Fruit fly (Drosophila melanogaster): ENCODE data around the gene Hipk.

The Hipk gene

DNA sequence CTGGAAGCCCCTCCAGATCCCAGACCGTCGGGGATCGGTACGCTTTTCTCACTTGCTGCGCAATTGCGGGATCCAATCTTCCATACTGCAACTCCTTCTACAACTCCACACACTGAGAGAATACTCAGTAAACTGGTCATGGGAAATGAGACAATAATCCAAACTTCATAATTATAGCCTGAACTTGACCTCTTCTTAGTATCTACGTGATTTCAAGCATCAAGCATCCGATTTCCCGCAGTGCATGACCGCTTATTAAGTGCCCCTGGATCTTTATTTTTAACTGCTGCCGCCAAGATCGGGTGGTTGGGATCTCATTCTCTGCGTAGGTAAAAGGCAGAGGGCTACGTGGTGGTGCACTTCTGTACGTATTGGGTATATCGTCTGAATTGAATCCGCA lies 48.5 kb downstream of the Hipk start:
- TF ChIP-seq h (optimal IDR thresholded peaks at IDR 0.05) (no peak), psq (optimal IDR thresholded peaks at IDR 0.05) (no peak), ttk (optimal IDR thresholded peaks at IDR 0.05) (no peak), Sin3A (optimal IDR thresholded peaks at IDR 0.05) (no peak), insv (optimal IDR thresholded peaks at IDR 0.05) (no peak), Myc (optimal IDR thresholded peaks at IDR 0.05) (no peak)

DNA sequence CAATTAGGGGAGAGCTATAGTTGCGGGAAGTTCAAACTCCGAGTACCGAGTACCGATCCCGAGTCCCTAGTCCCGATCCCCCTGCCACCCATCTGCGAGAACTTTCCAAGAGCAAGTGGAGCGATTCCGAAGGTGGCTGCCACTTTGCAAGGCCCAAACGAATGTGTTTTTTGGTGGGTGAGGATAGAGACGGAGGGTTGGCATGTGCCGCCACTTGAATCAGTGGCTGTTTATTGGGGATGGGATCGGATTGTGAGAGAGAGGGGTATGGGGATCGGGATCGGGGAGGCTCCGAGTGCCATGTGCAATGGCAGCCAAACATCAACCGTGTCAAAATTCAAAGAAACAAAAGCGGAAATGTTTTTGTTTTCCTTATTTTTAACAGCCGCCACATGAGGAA lies 49.4 kb downstream of the Hipk start:
- TF ChIP-seq Sin3A (optimal IDR thresholded peaks at IDR 0.05) (no peak), insv (optimal IDR thresholded peaks at IDR 0.05) (no peak)

DNA sequence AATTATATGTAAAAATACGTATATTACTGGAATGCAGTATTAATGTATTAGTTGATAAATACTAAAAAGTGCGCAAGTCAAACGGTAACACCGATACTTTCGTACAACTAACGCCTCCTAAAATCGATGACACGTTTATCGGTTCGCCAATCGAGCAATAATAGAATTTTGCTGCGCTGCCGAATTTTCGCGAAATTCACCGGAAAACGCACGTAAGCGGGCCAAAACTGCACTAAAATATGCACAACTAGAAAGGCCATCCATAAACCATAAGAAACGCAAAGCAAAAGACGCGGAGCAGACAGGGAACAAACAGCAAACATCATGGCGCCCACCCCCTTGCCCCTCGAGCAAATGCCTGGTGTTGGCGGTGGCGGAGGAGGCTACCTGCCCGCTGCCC lies 50.2 kb downstream of the Hipk start, which contains the start of gene MED14:
MED14 (plus strand) TSS at position 145 of the 400 bp plus-strand sequence.
- no peak for TF ChIP-seq Sin3A (optimal IDR thresholded peaks at IDR 0.05)
- TF ChIP-seq ttk (optimal IDR thresholded peaks at IDR 0.05): no peak
- TF ChIP-seq h (optimal IDR thresholded peaks at IDR 0.05): no peak

DNA sequence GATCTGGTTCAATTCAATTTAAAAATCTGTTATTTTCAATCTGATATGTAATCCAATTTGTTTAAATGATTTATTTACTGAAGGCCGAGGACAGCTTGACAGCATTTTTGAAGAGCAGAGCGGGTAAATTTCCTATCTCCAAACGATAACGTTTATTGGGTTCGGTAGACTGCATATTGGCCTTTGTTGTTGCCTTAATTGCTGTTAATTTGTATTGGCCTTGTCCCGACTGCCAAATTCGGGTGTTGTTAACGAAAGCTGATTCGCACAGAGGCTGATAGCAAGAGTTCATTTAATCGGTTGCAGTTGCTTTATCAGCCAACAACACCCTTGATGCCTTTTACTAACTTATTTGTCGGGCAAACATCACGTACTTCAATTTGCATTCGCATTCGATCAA lies 58.2 kb downstream of the Hipk start:
- TF ChIP-seq Myc (optimal IDR thresholded peaks at IDR 0.05) (no peak), psq (optimal IDR thresholded peaks at IDR 0.05) (no peak), insv (optimal IDR thresholded peaks at IDR 0.05) (no peak), Sin3A (optimal IDR thresholded peaks at IDR 0.05) (no peak), ttk (optimal IDR thresholded peaks at IDR 0.05) (no peak), h (optimal IDR thresholded peaks at IDR 0.05) (no peak)

DNA sequence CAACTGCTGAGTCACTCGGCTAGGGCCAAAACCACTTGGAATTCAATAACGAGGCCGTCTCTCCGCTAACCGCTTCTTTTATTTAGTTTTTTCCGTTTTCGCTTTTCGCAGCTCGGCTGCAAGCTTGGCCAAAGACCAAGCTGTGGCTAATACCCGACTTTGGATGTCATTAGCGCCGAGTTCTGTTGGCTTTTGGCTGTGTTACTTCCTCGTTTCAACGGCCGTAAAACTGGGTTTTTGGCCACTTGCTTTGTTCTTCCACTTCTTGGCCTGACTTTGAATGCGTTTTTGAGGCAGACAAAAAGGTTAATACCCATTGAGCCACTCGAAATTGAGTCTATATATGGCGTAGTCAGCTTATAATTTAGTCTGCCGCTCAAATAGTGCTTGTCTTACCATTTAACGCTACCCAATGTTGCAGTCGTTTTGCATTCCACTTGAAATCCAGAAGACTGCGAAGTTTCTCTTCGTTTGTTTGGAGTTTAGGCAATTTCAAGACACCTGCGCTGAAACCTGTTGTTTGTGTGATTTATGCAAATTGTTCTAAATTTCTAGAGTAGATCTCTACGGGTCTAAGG lies 58.8 kb downstream of the Hipk start:
- TF ChIP-seq psq (optimal IDR thresholded peaks at IDR 0.05) (no peak), Myc (optimal IDR thresholded peaks at IDR 0.05) (no peak), insv (optimal IDR thresholded peaks at IDR 0.05) (no peak), Sin3A (optimal IDR thresholded peaks at IDR 0.05) (no peak), h (optimal IDR thresholded peaks at IDR 0.05) (no peak), ttk (optimal IDR thresholded peaks at IDR 0.05) (no peak)

DNA sequence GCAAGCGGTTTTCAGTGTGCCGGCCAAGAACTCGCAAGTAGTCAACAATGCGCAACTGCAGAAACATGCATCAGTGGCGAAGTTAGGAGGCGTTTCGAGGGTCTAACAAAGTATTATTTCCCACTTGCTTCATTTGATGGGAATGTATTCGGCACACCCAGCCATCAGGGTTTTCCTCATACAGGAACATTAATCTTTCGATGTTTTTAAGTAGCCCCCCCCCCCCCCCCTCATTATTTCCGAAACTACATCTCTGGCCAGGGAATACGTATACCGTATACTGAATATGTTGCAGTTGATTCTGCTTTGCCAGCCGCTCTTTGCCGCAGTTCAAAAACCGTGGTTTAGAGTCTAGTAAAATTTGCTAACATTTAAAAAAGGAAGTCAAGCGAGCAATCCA lies 59.7 kb downstream of the Hipk start:
- TF ChIP-seq Sin3A (optimal IDR thresholded peaks at IDR 0.05): no peak
- TF ChIP-seq psq (optimal IDR thresholded peaks at IDR 0.05): no peak
- no peak for TF ChIP-seq h (optimal IDR thresholded peaks at IDR 0.05)
- no peak for TF ChIP-seq Myc (optimal IDR thresholded peaks at IDR 0.05)
- no peak for TF ChIP-seq insv (optimal IDR thresholded peaks at IDR 0.05)
- TF ChIP-seq ttk (optimal IDR thresholded peaks at IDR 0.05): no peak

DNA sequence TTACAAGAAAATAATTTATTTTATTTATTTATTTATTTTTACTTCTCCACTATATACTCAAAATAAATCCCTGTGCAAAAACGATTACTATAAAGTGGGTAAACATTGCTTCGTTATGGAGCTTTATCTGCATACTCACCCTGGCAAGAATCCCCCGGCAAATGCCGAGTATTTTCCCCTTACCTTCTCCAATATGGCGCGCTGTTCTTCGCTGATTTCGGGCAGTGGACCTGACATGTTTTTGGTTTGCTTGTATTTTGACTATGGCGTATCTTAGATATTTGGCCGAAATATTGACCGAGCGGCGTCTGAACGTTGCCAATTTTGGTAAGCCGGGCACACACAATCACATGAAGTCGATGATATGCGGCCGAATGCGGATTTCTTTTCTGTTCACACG lies 60.3 kb downstream of the Hipk start:
- TF ChIP-seq psq (optimal IDR thresholded peaks at IDR 0.05) (no peak), insv (optimal IDR thresholded peaks at IDR 0.05) (no peak), Myc (optimal IDR thresholded peaks at IDR 0.05) (no peak), Sin3A (optimal IDR thresholded peaks at IDR 0.05) (no peak), h (optimal IDR thresholded peaks at IDR 0.05) (no peak), ttk (optimal IDR thresholded peaks at IDR 0.05) (no peak)

DNA sequence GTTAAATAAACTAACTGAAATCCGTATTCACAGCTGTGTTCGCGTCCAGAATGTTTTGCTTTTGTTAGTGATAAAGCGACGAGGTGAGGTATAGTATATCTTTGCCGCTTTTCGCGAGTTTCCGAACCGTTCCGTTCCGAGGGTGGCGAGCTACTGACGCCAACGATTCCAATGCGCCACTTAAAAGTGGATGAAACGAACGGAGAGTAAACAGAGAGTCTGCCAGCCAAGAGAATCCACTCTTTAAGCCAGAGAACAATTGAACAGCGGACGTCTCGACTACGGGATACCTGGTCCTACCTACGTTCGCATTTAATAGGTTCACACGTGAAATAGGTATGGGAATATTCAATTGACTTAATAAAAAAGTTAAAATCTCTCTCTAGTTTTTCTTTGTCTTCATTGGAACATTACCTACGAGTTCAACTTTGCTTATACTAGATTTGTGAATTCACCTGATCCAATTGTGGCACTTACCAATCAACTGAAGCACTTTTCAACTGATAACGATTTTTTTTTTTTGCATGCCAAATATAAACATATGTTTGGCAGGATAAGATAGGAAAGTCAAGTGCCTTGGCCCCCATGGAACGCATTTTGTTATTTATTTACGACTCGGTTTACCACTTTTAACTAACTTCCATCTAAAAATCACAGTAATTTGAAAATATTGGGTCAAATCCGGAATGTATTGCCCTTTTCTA lies 61.1 kb downstream of the Hipk start, which contains the start of gene CG13893:
CG13893 (minus strand) TSS at position 162 of the 704 bp plus-strand sequence.
- TF ChIP-seq psq (optimal IDR thresholded peaks at IDR 0.05) (no peak), Myc (optimal IDR thresholded peaks at IDR 0.05) (no peak), h (optimal IDR thresholded peaks at IDR 0.05) (no peak), Sin3A (optimal IDR thresholded peaks at IDR 0.05) (no peak), ttk (optimal IDR thresholded peaks at IDR 0.05) (no peak), insv (optimal IDR thresholded peaks at IDR 0.05) (no peak)

DNA sequence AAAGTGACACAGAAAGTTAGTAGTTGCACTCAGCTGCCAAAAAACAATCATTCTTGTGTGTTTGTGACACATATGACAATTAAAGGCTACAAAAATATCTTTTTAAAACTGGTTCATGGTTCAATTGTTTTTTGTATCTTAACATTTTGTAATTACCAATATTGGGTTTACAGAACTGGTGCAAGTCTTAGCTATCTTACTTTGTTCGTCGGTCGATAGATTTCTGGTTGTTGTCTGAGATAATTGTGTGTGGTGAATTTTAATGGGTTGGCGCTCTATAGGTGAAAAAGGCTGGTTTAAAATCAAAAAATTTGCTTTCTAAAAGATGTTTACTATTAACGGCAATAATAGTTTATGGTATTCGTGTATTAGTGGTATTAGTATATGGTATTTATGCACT lies 61.8 kb downstream of the Hipk start:
- no peak for TF ChIP-seq ttk (optimal IDR thresholded peaks at IDR 0.05)
- no peak for TF ChIP-seq Myc (optimal IDR thresholded peaks at IDR 0.05)
- TF ChIP-seq Sin3A (optimal IDR thresholded peaks at IDR 0.05): no peak
- no peak for TF ChIP-seq psq (optimal IDR thresholded peaks at IDR 0.05)
- no peak for TF ChIP-seq insv (optimal IDR thresholded peaks at IDR 0.05)
- TF ChIP-seq h (optimal IDR thresholded peaks at IDR 0.05): no peak

DNA sequence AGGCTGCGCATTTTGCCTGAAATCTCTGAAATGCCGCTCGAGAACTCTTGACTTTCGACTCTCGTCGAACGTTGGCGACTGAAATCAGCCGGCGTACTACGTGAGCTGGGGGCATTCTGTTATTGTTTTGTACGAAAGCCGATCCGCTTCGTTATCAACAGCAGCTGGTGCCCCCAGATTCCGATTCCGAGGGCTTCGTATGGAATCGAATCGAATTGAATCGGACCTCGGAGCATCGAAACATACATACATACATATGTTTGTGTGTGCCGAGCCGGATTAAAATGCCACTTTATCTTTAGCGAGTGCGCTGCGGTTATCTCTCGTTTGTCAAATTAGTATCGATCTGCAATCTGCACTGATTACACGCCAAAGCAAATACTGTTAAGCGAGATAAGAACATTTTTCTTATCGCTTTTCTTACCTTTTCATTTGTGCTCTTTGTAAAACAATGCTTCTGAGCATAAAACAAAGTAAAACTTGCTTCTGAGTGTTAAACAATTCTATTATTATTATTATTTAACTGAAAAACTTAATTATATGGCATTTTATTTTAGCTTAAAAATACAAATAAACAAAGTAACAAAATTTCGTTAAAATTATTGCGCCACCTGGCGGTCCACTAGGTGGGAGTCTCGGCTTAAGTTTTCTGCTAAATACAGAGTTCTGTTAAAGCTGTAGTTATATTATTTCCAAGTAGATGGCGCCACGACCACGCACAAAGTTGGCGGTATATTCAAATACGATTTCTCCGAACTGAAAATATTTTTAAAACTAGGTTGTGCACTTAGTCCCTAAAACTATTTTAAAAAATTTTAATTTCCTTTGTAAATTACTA lies 63.8 kb downstream of the Hipk start, which contains the start of gene Reg-2:
Reg-2 (minus strand) TSS at position 80 of the 838 bp plus-strand sequence.
- TF ChIP-seq psq (optimal IDR thresholded peaks at IDR 0.05) (no peak), insv (optimal IDR thresholded peaks at IDR 0.05) (no peak), Myc (optimal IDR thresholded peaks at IDR 0.05) (no peak), ttk (optimal IDR thresholded peaks at IDR 0.05) (no peak), Sin3A (optimal IDR thresholded peaks at IDR 0.05) (no peak), h (optimal IDR thresholded peaks at IDR 0.05) (no peak)

DNA sequence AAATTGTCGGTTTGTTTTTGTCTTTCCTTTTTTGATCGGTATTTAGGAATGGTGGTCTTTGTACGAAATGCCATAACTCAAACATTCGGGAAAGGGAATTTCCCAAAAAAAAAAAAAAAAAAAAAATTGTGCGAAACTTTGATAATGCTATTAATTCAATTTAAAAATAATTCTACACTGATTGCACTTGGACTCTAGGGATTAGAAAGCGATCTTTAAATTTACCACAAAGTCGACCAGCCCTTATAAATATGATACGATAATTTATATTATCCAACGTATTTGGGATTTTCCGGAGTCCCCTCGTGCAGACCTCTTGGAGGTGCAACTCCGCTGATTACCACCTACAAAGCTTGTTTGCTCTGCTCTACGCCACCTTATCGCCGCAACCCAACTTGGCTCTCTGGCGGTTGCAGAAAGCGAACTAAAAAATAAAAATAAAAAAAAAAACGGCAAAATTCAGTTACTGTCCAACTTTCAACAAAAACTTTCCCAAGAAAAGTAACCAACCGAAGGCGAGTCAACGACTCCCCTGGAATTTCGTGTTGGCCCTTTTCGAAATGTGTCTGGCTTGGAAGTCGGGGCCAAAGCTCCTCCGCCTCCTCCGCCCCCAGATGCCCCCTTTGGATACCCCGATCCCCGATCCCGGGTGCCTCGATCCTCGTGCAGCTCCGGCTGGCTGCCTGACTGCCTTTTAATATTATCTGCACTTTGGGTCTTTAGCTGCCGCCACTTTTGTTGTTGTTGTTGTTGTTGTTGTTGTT lies 64.9 kb downstream of the Hipk start:
- TF ChIP-seq Myc (optimal IDR thresholded peaks at IDR 0.05) (no peak), insv (optimal IDR thresholded peaks at IDR 0.05) (no peak), ttk (optimal IDR thresholded peaks at IDR 0.05) (no peak), h (optimal IDR thresholded peaks at IDR 0.05) (no peak), psq (optimal IDR thresholded peaks at IDR 0.05) (no peak), Sin3A (optimal IDR thresholded peaks at IDR 0.05) (no peak)

Measured in Kc167 (cell line).